Fruit fly (Drosophila melanogaster): ENCODE results near the gene Fit1.
A peak's percentile ranks its signal among the peaks of the same experiment; 100 is the strongest.

Fit1 gene

dm6 chr3L:4080278-4080677 is 23.1 kb upstream of the Fit1 start (continued):
- TF ChIP-seq CG6254 (GFP tag; optimal IDR thresholded peaks at IDR 0.05) (no peak), CG4404 (GFP tag; IDR thresholded peaks at IDR 0.05) (no peak), lola (GFP tag; optimal IDR thresholded peaks at IDR 0.05) (peak in 1 of 3 experiments; percentile 1), CG1832 (GFP tag; optimal IDR thresholded peaks at IDR 0.05) (no peak), ems (GFP tag; optimal IDR thresholded peaks at IDR 0.05) (no peak), CG13775 (GFP tag; optimal IDR thresholded peaks at IDR 0.05) (no peak), CG9817 (tag; optimal IDR thresholded peaks at IDR 0.05) (no peak), CG18599 (GFP tag; optimal IDR thresholded peaks at IDR 0.05) (no peak), CG14860 (GFP tag; IDR thresholded peaks at IDR 0.05; ENCODE audit: partially characterized antibody) (no peak), rib (GFP tag; IDR thresholded peaks at IDR 0.05) (no peak), sna (GFP tag; IDR thresholded peaks at IDR 0.05; ENCODE audit: partially characterized antibody) (no peak), Oaz (GFP tag; IDR thresholded peaks at IDR 0.05) (no peak), eyg (GFP tag; optimal IDR thresholded peaks at IDR 0.05) (no peak), CG2875 (GFP tag; optimal IDR thresholded peaks at IDR 0.05) (no peak), CG16813 (GFP tag; IDR thresholded peaks at IDR 0.05; ENCODE audit: partially characterized antibody) (no peak), CG3407 (GFP tag; optimal IDR thresholded peaks at IDR 0.05) (no peak), CG15479 (GFP tag; optimal IDR thresholded peaks at IDR 0.05) (no peak), CG10543 (GFP tag; optimal IDR thresholded peaks at IDR 0.05) (no peak), slp2 (GFP tag; optimal IDR thresholded peaks at IDR 0.05) (no peak), CG9437 (GFP tag; optimal IDR thresholded peaks at IDR 0.05) (no peak), CG11247 (GFP tag; IDR thresholded peaks at IDR 0.05) (no peak), Ets97D (GFP tag; optimal IDR thresholded peaks at IDR 0.05) (no peak), fru (optimal IDR thresholded peaks at IDR 0.05) (no peak), YL-1 (GFP tag; optimal IDR thresholded peaks at IDR 0.05) (no peak), Xrp1 (GFP tag; IDR thresholded peaks at IDR 0.05) (peak; percentile 29; the same call in 1 of the 2 replicates), PHDP (tag; optimal IDR thresholded peaks at IDR 0.05) (peak; percentile 0), slbo (GFP tag; IDR thresholded peaks at IDR 0.05) (no peak), Dp (GFP tag; optimal IDR thresholded peaks at IDR 0.05) (no peak), dmrt99B (tag; optimal IDR thresholded peaks at IDR 0.05) (peak; percentile 38), zf30C (GFP tag; optimal IDR thresholded peaks at IDR 0.05) (no peak), HmgD (GFP tag; optimal IDR thresholded peaks at IDR 0.05) (no peak), CG17802 (tag; optimal IDR thresholded peaks at IDR 0.05) (no peak), vvl (GFP tag; IDR thresholded peaks at IDR 0.05) (no peak), CG17385 (GFP tag; optimal IDR thresholded peaks at IDR 0.05) (no peak), CG10979 (tag; optimal IDR thresholded peaks at IDR 0.05) (peak; percentile 47), chn (GFP tag; optimal IDR thresholded peaks at IDR 0.05) (no peak), Bdp1 (GFP tag; optimal IDR thresholded peaks at IDR 0.05) (no peak), zfh1 (GFP tag; IDR thresholded peaks at IDR 0.05) (no peak), chm (GFP tag; IDR thresholded peaks at IDR 0.05) (no peak), CG31441 (GFP tag; IDR thresholded peaks at IDR 0.05) (0 out of 2 replicates have a peak, but pooled peaks have one; percentile 13), CG10267 (tag; optimal IDR thresholded peaks at IDR 0.05) (peak; percentile 7), CG3065 (GFP tag; optimal IDR thresholded peaks at IDR 0.05) (no peak), hkb (optimal IDR thresholded peaks at IDR 0.05) (no peak), hkb (GFP tag; IDR thresholded peaks at IDR 0.05) (no peak), CG4854 (GFP tag; optimal IDR thresholded peaks at IDR 0.05) (no peak), Deaf1 (tag; optimal IDR thresholded peaks at IDR 0.05) (no peak), danr (GFP tag; IDR thresholded peaks at IDR 0.05) (no peak), nmo (GFP tag; optimal IDR thresholded peaks at IDR 0.05) (peak; percentile 35), nom (GFP tag; optimal IDR thresholded peaks at IDR 0.05) (no peak), CG12391 (tag; optimal IDR thresholded peaks at IDR 0.05) (peak; percentile 8), CG14710 (tag; optimal IDR thresholded peaks at IDR 0.05) (peak; percentile 14)
